Worm (Caenorhabditis elegans) whole organism, young adult: ENCODE results near the gene deb-1.

Experiments
- B0019.2 ChIP-seq: fragments of 200-800 bp; sonication (Bioruptor generic); conservative IDR thresholded peaks from 2 replicates; pipeline ENCODE4 v1.3.6; 2022; ENCODE audit warnings: missing genetic modification reagents, missing genetic modification characterization, missing compliant biosample characterization
- B0336.3 ChIP-seq: fragments of 200-800 bp; sonication (Bioruptor generic); IDR thresholded peaks from 2 replicates; pipeline ENCODE4 v1.3.6; 2022; ENCODE audit warnings: missing genetic modification characterization, missing compliant biosample characterization
- C06A6.2 ChIP-seq: fragments of 200-800 bp; sonication (Bioruptor generic); conservative IDR thresholded peaks from 2 replicates; pipeline ENCODE4 v1.3.6; 2022; ENCODE audit warnings: missing genetic modification characterization, missing compliant biosample characterization
- F55B11.4 ChIP-seq: sonication (generic microtip); optimal IDR thresholded peaks from 2 replicates; lab custom pipeline; 2016; ENCODE audit warnings: missing compliant biosample characterization, missing genetic modification characterization, borderline replicate concordance; ENCODE audit not compliant: insufficient read depth
- Y53G8AR.9 ChIP-seq: fragments of 200-800 bp; sonication (Bioruptor generic); conservative IDR thresholded peaks from 2 replicates; pipeline ENCODE4 v1.3.6; 2022; ENCODE audit warnings: missing genetic modification reagents, missing genetic modification characterization, missing compliant biosample characterization
- Y67H2A.10 ChIP-seq: fragments of 200-800 bp; sonication (Bioruptor generic); conservative IDR thresholded peaks from 2 replicates; pipeline ENCODE4 v1.3.6; 2022; ENCODE audit warnings: missing genetic modification reagents, missing genetic modification characterization, missing compliant biosample characterization
- Y79H2A.3 ChIP-seq: fragments of 200-800 bp; sonication (Bioruptor generic); conservative IDR thresholded peaks from 2 replicates; pipeline ENCODE4 v1.3.6; 2022; ENCODE audit warnings: missing genetic modification reagents, missing genetic modification characterization, missing compliant biosample characterization
- ama-1 ChIP-seq, 3 experiments: fragments of 150-350 bp in 1 of 3; sonication (generic microtip) in 2 of 3; optimal IDR thresholded peaks; 2 replicates each; lab custom pipeline; 2014 to 2018; ENCODE audit warnings: missing biosample characterization in 2 of 3, missing genetic modification characterization in 2 of 3, missing genetic modification reagents in 2 of 3
- athp-1 ChIP-seq: sonication (generic microtip); optimal IDR thresholded peaks from 2 replicates; lab custom pipeline; 2017; ENCODE audit warnings: mild to moderate bottlenecking, missing genetic modification characterization, missing compliant biosample characterization
- attf-5 ChIP-seq: fragments of 200-800 bp; sonication (Bioruptor generic); optimal IDR thresholded peaks from 2 replicates; lab custom pipeline; 2018; ENCODE audit warnings: mild to moderate bottlenecking, missing genetic modification characterization, missing compliant biosample characterization
- cebp-1 ChIP-seq, 2 experiments: fragments of 200-800 bp in 1 of 2; sonication (Bioruptor generic) in 1 of 2; sonication (generic microtip) in 1 of 2; IDR thresholded peaks in 1 of 2; optimal IDR thresholded peaks in 1 of 2; 2 replicates each; pipeline versions ENCODE4 v1.3.6 to Lab custom; 2017 to 2022; ENCODE audit warnings: missing compliant biosample characterization in 2 of 2, missing genetic modification characterization in 2 of 2, mild to moderate bottlenecking in 1 of 2, missing genetic modification reagents in 1 of 2, moderate library complexity in 1 of 2
- ceh-100 ChIP-seq: fragments of 200-800 bp; sonication (Bioruptor generic); IDR thresholded peaks from 2 replicates; pipeline ENCODE4 v1.3.6; 2022; ENCODE audit warnings: missing genetic modification reagents, missing genetic modification characterization, missing compliant biosample characterization
- dox-1 ChIP-seq: fragments of 200-800 bp; sonication (Bioruptor generic); IDR thresholded peaks from 2 replicates; pipeline ENCODE4 v1.3.6; 2022; ENCODE audit warnings: missing genetic modification reagents, missing genetic modification characterization, missing compliant biosample characterization
- egrh-3 ChIP-seq: fragments of 200-800 bp; sonication (Bioruptor generic); IDR thresholded peaks from 2 replicates; pipeline ENCODE4 v1.3.6; 2022; ENCODE audit warnings: missing genetic modification reagents, missing genetic modification characterization, missing compliant biosample characterization
- hmg-1.2 ChIP-seq: fragments of 200-800 bp; sonication (Bioruptor generic); IDR thresholded peaks from 2 replicates; pipeline ENCODE4 v1.3.6; 2022; ENCODE audit warnings: missing genetic modification reagents, missing genetic modification characterization, missing compliant biosample characterization
- hrde-1 ChIP-seq: sonication (generic microtip); optimal IDR thresholded peaks from 2 replicates; lab custom pipeline; 2016; ENCODE audit warnings: missing genetic modification characterization, mild to moderate bottlenecking, missing compliant biosample characterization, moderate library complexity, missing genotype, missing genetic modification reagents, borderline replicate concordance
- let-526 ChIP-seq: fragments of 200-800 bp; sonication (Bioruptor generic); IDR thresholded peaks from 2 replicates; pipeline ENCODE4 v1.3.6; 2022; ENCODE audit warnings: missing genetic modification reagents, missing genetic modification characterization, missing compliant biosample characterization
- let-607 ChIP-seq, 2 experiments: fragments of 200-800 bp in 1 of 2; sonication (Bioruptor generic) in 1 of 2; sonication (generic microtip) in 1 of 2; optimal IDR thresholded peaks; 2 replicates each; lab custom pipeline; 2016 to 2018; ENCODE audit warnings: mild to moderate bottlenecking in 2 of 2, missing compliant biosample characterization in 2 of 2, missing genetic modification characterization in 2 of 2, moderate library complexity in 2 of 2, missing genotype in 1 of 2
- lin-26 ChIP-seq: fragments of 200-800 bp; sonication (Bioruptor generic); IDR thresholded peaks from 2 replicates; pipeline ENCODE4 v1.3.6; 2022; ENCODE audit warnings: missing genetic modification reagents, missing genetic modification characterization, missing compliant biosample characterization
- lin-40 ChIP-seq: sonication (generic microtip); optimal IDR thresholded peaks from 2 replicates; lab custom pipeline; 2016; ENCODE audit warnings: missing genetic modification characterization, mild to moderate bottlenecking, missing compliant biosample characterization, missing genotype, missing genetic modification reagents
- madf-10 ChIP-seq: sonication (generic microtip); optimal IDR thresholded peaks from 2 replicates; lab custom pipeline; 2016; ENCODE audit warnings: mild to moderate bottlenecking, missing genetic modification characterization, missing compliant biosample characterization
- madf-6 ChIP-seq: fragments of 200-800 bp; sonication (Bioruptor generic); IDR thresholded peaks from 2 replicates; pipeline ENCODE4 v1.3.6; 2022; ENCODE audit warnings: missing genetic modification reagents, missing genetic modification characterization, missing compliant biosample characterization
- madf-8 ChIP-seq: fragments of 200-800 bp; sonication (Bioruptor generic); conservative IDR thresholded peaks from 2 replicates; pipeline ENCODE4 v1.3.6; 2022; ENCODE audit warnings: missing genetic modification reagents, missing genetic modification characterization, missing compliant biosample characterization
- mxl-1 ChIP-seq: sonication (generic microtip); optimal IDR thresholded peaks from 2 replicates; lab custom pipeline; 2016; ENCODE audit warnings: missing genetic modification characterization, missing compliant biosample characterization
- nfya-1 ChIP-seq: sonication (generic microtip); optimal IDR thresholded peaks from 2 replicates; lab custom pipeline; 2017; ENCODE audit warnings: antibody characterized with exemption, missing compliant biosample characterization, missing genetic modification characterization, borderline replicate concordance; ENCODE audit not compliant: insufficient read depth
- nfyb-1 ChIP-seq: fragments of 200-800 bp; sonication (Bioruptor generic); IDR thresholded peaks from 2 replicates; pipeline ENCODE4 v1.3.6; 2022; ENCODE audit warnings: missing genetic modification reagents, missing genetic modification characterization, missing compliant biosample characterization
- nhr-27 ChIP-seq: fragments of 200-800 bp; sonication (Bioruptor generic); optimal IDR thresholded peaks from 2 replicates; lab custom pipeline; 2018; ENCODE audit warnings: mild to moderate bottlenecking, missing genetic modification characterization, moderate library complexity, missing compliant biosample characterization
- nhr-80 ChIP-seq: sonication (generic microtip); optimal IDR thresholded peaks from 2 replicates; lab custom pipeline; 2016; ENCODE audit warnings: missing genetic modification characterization, missing compliant biosample characterization
- pha-4 ChIP-seq: fragments of 150-350 bp; sonication (generic microtip); optimal IDR thresholded peaks from 2 replicates; lab custom pipeline; 2014; ENCODE audit warnings: missing biosample characterization, missing genetic modification reagents, missing genetic modification characterization
- repo-1 ChIP-seq: sonication (generic microtip); optimal IDR thresholded peaks from 2 replicates; lab custom pipeline; 2017; ENCODE audit warnings: mild to moderate bottlenecking, missing genetic modification characterization, missing compliant biosample characterization
- rpc-1 ChIP-seq, 2 experiments: fragments of 150-350 bp in 1 of 2; sonication (generic microtip) in 1 of 2; optimal IDR thresholded peaks; 2 replicates each; lab custom pipeline; 2014 to 2018; ENCODE audit warnings: missing biosample characterization in 1 of 2, missing genetic modification characterization in 1 of 2, missing genetic modification reagents in 1 of 2, missing genotype in 1 of 2
- sea-2 ChIP-seq: fragments of 200-800 bp; sonication (Bioruptor generic); IDR thresholded peaks from 2 replicates; pipeline ENCODE4 v1.3.6; 2022; ENCODE audit warnings: missing genetic modification characterization, missing compliant biosample characterization
- tbx-9 ChIP-seq: sonication (generic microtip); optimal IDR thresholded peaks from 2 replicates; lab custom pipeline; 2016; ENCODE audit warnings: borderline replicate concordance, missing genetic modification characterization, inconsistent platforms, missing compliant biosample characterization
- unc-130 ChIP-seq: sonication (generic microtip); optimal IDR thresholded peaks from 2 replicates; lab custom pipeline; 2016; ENCODE audit warnings: missing genetic modification reagents, missing genetic modification characterization, missing compliant biosample characterization
- ztf-18 ChIP-seq: sonication (generic microtip); optimal IDR thresholded peaks from 2 replicates; lab custom pipeline; 2016; ENCODE audit warnings: missing genotype, mild to moderate bottlenecking, missing genetic modification characterization, missing compliant biosample characterization
- ztf-22 ChIP-seq: fragments of 200-800 bp; sonication (Bioruptor generic); optimal IDR thresholded peaks from 2 replicates; lab custom pipeline; 2018; ENCODE audit warnings: mild to moderate bottlenecking, missing genetic modification characterization, moderate library complexity, missing compliant biosample characterization
- ztf-25 ChIP-seq: fragments of 200-800 bp; sonication (Bioruptor generic); IDR thresholded peaks from 2 replicates; pipeline ENCODE4 v1.3.6; 2022; ENCODE audit warnings: missing genetic modification reagents, missing genetic modification characterization, missing compliant biosample characterization
- ztf-26 ChIP-seq: sonication (generic microtip); optimal IDR thresholded peaks from 2 replicates; lab custom pipeline; 2017; ENCODE audit warnings: missing genetic modification characterization, missing compliant biosample characterization
- ztf-3 ChIP-seq: fragments of 200-800 bp; sonication (Bioruptor generic); optimal IDR thresholded peaks from 2 replicates; lab custom pipeline; 2018; ENCODE audit warnings: mild to moderate bottlenecking, missing genetic modification characterization, missing compliant biosample characterization

The deb-1 gene

ce11 chrIV:7047762-7048178 is 46.3 kb downstream of the deb-1 start (continued):
- TF ChIP-seq ztf-3 (GFP tag; lab: Kevin White, UChicago), result no peak
- TF ChIP-seq nfya-1 (tag; lab: Kevin White, UChicago), result no peak
- TF ChIP-seq hmg-1.2 (GFP tag; lab: Robert Waterston, UW), result peak; percentile 70; the same call in 1 of the 2 replicates
- peak; percentile 26 for TF ChIP-seq repo-1 (tag; lab: Kevin White, UChicago)
- no peak for TF ChIP-seq hrde-1 (tag; lab: Kevin White, UChicago)
- TF ChIP-seq rpc-1 (optimal IDR thresholded peaks at IDR 0.05; lab: Kevin White, UChicago), result no peak
- no peak for TF ChIP-seq rpc-1 (tag; optimal IDR thresholded peaks at IDR 0.05; lab: Kevin White, UChicago)
- TF ChIP-seq Y79H2A.3 (GFP tag; lab: Robert Waterston, UW), result no peak
- TF ChIP-seq let-607 (tag; optimal IDR thresholded peaks at IDR 0.05; lab: Kevin White, UChicago), result peak; percentile 3 to 43
- 0 out of 2 replicates have a peak, but pooled peaks have one; percentile 19 for TF ChIP-seq Y53G8AR.9 (GFP tag; lab: Robert Waterston, UW)
- TF ChIP-seq F55B11.4, result no peak
- no peak for TF ChIP-seq madf-6 (GFP tag; lab: Robert Waterston, UW)
- peak; percentile 74 for TF ChIP-seq lin-40 (tag; lab: Kevin White, UChicago)
- TF ChIP-seq ceh-100 (GFP tag; lab: Robert Waterston, UW), result no peak
- TF ChIP-seq cebp-1 (GFP tag; IDR thresholded peaks at IDR 0.05; lab: Robert Waterston, UW), result no peak
- peak; percentile 68 for TF ChIP-seq cebp-1 (tag; optimal IDR thresholded peaks at IDR 0.05; lab: Kevin White, UChicago)
- TF ChIP-seq B0336.3 (GFP tag; lab: Robert Waterston, UW), result peak; percentile 48; the same call in 1 of the 2 replicates
- TF ChIP-seq madf-10 (tag; lab: Kevin White, UChicago), result no peak
- peak; percentile 49; the same call in 1 of the 2 replicates for TF ChIP-seq dox-1 (GFP tag; lab: Robert Waterston, UW)
- no peak for TF ChIP-seq tbx-9
- peak; percentile 6; the same call in 1 of the 2 replicates for TF ChIP-seq let-526 (GFP tag; lab: Robert Waterston, UW)
- peak; percentile 75 for TF ChIP-seq ztf-22 (GFP tag; lab: Kevin White, UChicago)
- 0 out of 2 replicates have a peak, but pooled peaks have one; percentile 36 for TF ChIP-seq C06A6.2
- TF ChIP-seq egrh-3 (GFP tag; lab: Robert Waterston, UW), result no peak
- TF ChIP-seq nfyb-1 (GFP tag; lab: Robert Waterston, UW), result no peak
- TF ChIP-seq ama-1 (optimal IDR thresholded peaks at IDR 0.05; lab: Kevin White, UChicago), result peak; percentile 62
- TF ChIP-seq ama-1 (GFP tag; optimal IDR thresholded peaks at IDR 0.05; lab: Kevin White, UChicago), result no peak
- peak; percentile 73 for TF ChIP-seq attf-5
- no peak for TF ChIP-seq madf-8 (GFP tag; lab: Robert Waterston, UW)
- TF ChIP-seq unc-130 (GFP tag; lab: Kevin White, UChicago), result no peak
- peak; percentile 20 for TF ChIP-seq ztf-18 (tag; lab: Kevin White, UChicago)

DNA sequence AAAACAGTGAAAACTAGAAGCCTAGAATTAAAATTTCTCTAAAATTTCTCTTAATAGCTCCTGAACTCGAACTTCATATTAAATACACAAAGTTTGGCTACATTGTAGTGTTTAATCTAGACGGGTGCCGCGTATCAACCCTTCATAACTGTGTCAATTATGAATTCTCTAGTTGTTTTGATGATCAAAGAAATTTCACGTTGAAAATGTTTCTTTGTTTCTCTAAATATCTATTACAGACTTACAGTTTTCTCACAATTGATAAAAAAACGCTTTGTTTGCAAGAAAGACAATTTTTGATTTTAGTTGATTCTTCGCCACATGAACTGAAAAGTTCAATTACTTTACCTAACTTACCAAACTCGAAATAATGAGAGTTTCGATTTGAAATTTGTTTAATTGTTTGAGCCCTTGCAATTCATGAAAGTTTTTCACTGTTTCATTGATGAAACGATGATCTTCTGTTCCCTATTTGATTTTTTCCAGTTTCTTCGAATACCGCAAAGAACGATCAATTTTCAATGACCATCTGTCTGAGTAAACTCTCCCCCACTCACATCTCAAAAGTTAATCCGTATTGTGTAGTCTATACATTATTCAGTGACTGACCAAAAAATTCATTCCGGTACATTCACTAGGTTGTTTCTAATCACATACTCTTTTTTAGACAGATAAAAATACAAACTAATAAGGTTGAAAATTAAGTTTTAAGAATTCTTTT is 47.3 kb downstream of the deb-1 start:
- TF ChIP-seq B0019.2 (no peak), mxl-1 (tag; lab: Kevin White, UChicago) (no peak), nhr-80 (peak; percentile 52), pha-4 (tag; lab: Kevin White, UChicago) (no peak), nhr-27 (no peak), athp-1 (no peak), hmg-1.2 (GFP tag; lab: Robert Waterston, UW) (no peak), ztf-25 (no peak), C06A6.2 (no peak), ztf-26 (no peak), sea-2 (no peak), Y67H2A.10 (GFP tag; lab: Robert Waterston, UW) (no peak), lin-26 (no peak), let-607 (tag; optimal IDR thresholded peaks at IDR 0.05; lab: Kevin White, UChicago) (peak in 1 of 2 experiments; percentile 39)
